Fruit fly (Drosophila melanogaster): Measurements from ENCODE around the gene CG31710.

dm6 chr2L:9729618-9730284 is 24.0 kb upstream of the CG31710 start, which contains the start of gene CG13116:
- TF ChIP-seq Myc (optimal IDR thresholded peaks at IDR 0.05) (no peak), h (optimal IDR thresholded peaks at IDR 0.05) (no peak)

Measured in Kc167 (cell line).